Fruit fly (Drosophila melanogaster) whole organism, prepupa: ENCODE measurements around the gene disco-r.

Experiments
- CG10631 ChIP-seq: fragments of 200-800 bp; sonication (Bioruptor generic); optimal IDR thresholded peaks from 2 replicates; lab custom pipeline; 2016; ENCODE audit warnings: missing biosample characterization, missing genetic modification characterization
- CG11902 ChIP-seq: fragments of 200-800 bp; sonication (Bioruptor generic); optimal IDR thresholded peaks from 3 replicates; lab custom pipeline; 2016; ENCODE audit warnings: missing biosample characterization, missing genetic modification characterization
- CG15336 ChIP-seq: fragments of 200-800 bp; sonication (Bioruptor generic); IDR thresholded peaks from 2 replicates; pipeline ENCODE4 v1.3.6; 2022; ENCODE audit warnings: missing biosample characterization, missing genetic modification characterization
- CG31627 ChIP-seq: fragments of 200-800 bp; sonication (Bioruptor generic); optimal IDR thresholded peaks from 3 replicates; lab custom pipeline; 2016; ENCODE audit warnings: missing biosample characterization, missing genetic modification characterization
- CG32006 ChIP-seq: fragments of 200-800 bp; sonication (Bioruptor generic); optimal IDR thresholded peaks from 3 replicates; lab custom pipeline; 2017; ENCODE audit warnings: missing biosample characterization, mild to moderate bottlenecking, missing genetic modification characterization
- CG3919 ChIP-seq: fragments of 200-800 bp; sonication (Bioruptor generic); optimal IDR thresholded peaks from 3 replicates; lab custom pipeline; 2016; ENCODE audit warnings: missing biosample characterization, missing genetic modification characterization
- CG4318 ChIP-seq: fragments of 200-800 bp; sonication (Bioruptor generic); optimal IDR thresholded peaks from 3 replicates; lab custom pipeline; 2017; ENCODE audit warnings: missing biosample characterization, mild to moderate bottlenecking, missing genetic modification characterization
- CG6276 ChIP-seq: fragments of 200-800 bp; sonication (Bioruptor generic); optimal IDR thresholded peaks from 2 replicates; lab custom pipeline; 2017; ENCODE audit warnings: missing biosample characterization, mild to moderate bottlenecking, missing genetic modification characterization
- CG6792 ChIP-seq: fragments of 200-800 bp; sonication (Bioruptor generic); optimal IDR thresholded peaks from 3 replicates; lab custom pipeline; 2016; ENCODE audit warnings: missing biosample characterization, missing genetic modification characterization
- CG6854 ChIP-seq: fragments of 200-800 bp; sonication (Bioruptor generic); optimal IDR thresholded peaks from 2 replicates; lab custom pipeline; 2017; ENCODE audit warnings: missing biosample characterization, mild to moderate bottlenecking, missing genetic modification characterization
- CG8319 ChIP-seq: fragments of 200-800 bp; sonication (Bioruptor generic); optimal IDR thresholded peaks from 3 replicates; lab custom pipeline; 2016; ENCODE audit warnings: missing biosample characterization, missing genetic modification characterization
- CG8632 ChIP-seq: fragments of 200-800 bp; sonication (Bioruptor generic); optimal IDR thresholded peaks from 3 replicates; lab custom pipeline; 2016; ENCODE audit warnings: missing biosample characterization, missing genetic modification characterization
- CG9139 ChIP-seq: fragments of 200-800 bp; sonication (Bioruptor generic); optimal IDR thresholded peaks from 3 replicates; lab custom pipeline; 2017; ENCODE audit warnings: missing biosample characterization, mild to moderate bottlenecking, missing genetic modification characterization
- Eip75B ChIP-seq: fragments of 200-800 bp; sonication (Bioruptor generic); optimal IDR thresholded peaks from 3 replicates; lab custom pipeline; 2016; ENCODE audit warnings: missing biosample characterization, missing genetic modification characterization
- Eip78C ChIP-seq: fragments of 200-800 bp; sonication (Bioruptor generic); peaks from one replicate; lab custom pipeline; 2016; ENCODE audit warnings: missing biosample characterization, missing genetic modification characterization
- Eip93F ChIP-seq: fragments of 200-800 bp; sonication (Bioruptor generic); optimal IDR thresholded peaks from 2 replicates; lab custom pipeline; 2016; ENCODE audit warnings: missing biosample characterization, mild to moderate bottlenecking, missing genetic modification characterization
- Gug ChIP-seq: fragments of 200-800 bp; sonication (Bioruptor generic); IDR thresholded peaks from 2 replicates; pipeline ENCODE4 v1.3.6; 2022; ENCODE audit warnings: missing biosample characterization, missing genetic modification characterization
- Hr38 ChIP-seq: sonication (Bioruptor generic); optimal IDR thresholded peaks from 2 replicates; lab custom pipeline; 2016; ENCODE audit warnings: missing biosample characterization, missing genetic modification characterization
- Hr39 ChIP-seq: fragments of 200-800 bp; sonication (Bioruptor generic); optimal IDR thresholded peaks from 2 replicates; lab custom pipeline; 2016; ENCODE audit warnings: missing biosample characterization, missing genetic modification characterization
- Hr4 ChIP-seq: fragments of 200-800 bp; sonication (Bioruptor generic); optimal IDR thresholded peaks from 3 replicates; lab custom pipeline; 2016; ENCODE audit warnings: missing biosample characterization, missing genetic modification characterization
- Lpt ChIP-seq: fragments of 200-800 bp; sonication (Bioruptor generic); optimal IDR thresholded peaks from 3 replicates; lab custom pipeline; 2016; ENCODE audit warnings: missing biosample characterization, missing genetic modification characterization
- OdsH ChIP-seq: fragments of 200-800 bp; sonication (Bioruptor generic); optimal IDR thresholded peaks from 3 replicates; lab custom pipeline; 2016; ENCODE audit warnings: missing biosample characterization, missing genetic modification characterization
- Sox102F ChIP-seq: fragments of 200-800 bp; sonication (Bioruptor generic); optimal IDR thresholded peaks from 2 replicates; lab custom pipeline; 2016; ENCODE audit warnings: missing biosample characterization, mild to moderate bottlenecking, missing genetic modification characterization
- Sox14 ChIP-seq: fragments of 200-800 bp; sonication (Bioruptor generic); optimal IDR thresholded peaks from 3 replicates; lab custom pipeline; 2016; ENCODE audit warnings: missing biosample characterization, missing genetic modification characterization
- acj6 ChIP-seq: fragments of 200-800 bp; sonication (Bioruptor generic); optimal IDR thresholded peaks from 3 replicates; lab custom pipeline; 2016; ENCODE audit warnings: missing biosample characterization, missing genetic modification characterization
- cyc ChIP-seq: fragments of 200-800 bp; sonication (Bioruptor generic); optimal IDR thresholded peaks from 3 replicates; lab custom pipeline; 2016; ENCODE audit warnings: missing biosample characterization, missing genetic modification characterization
- dac ChIP-seq: fragments of 200-800 bp; sonication (Bioruptor generic); optimal IDR thresholded peaks from 2 replicates; lab custom pipeline; 2017; ENCODE audit warnings: missing biosample characterization, mild to moderate bottlenecking, missing genetic modification characterization
- esn ChIP-seq: fragments of 200-800 bp; sonication (Bioruptor generic); optimal IDR thresholded peaks from 2 replicates; lab custom pipeline; 2016; ENCODE audit warnings: missing biosample characterization, mild to moderate bottlenecking, missing genetic modification characterization, moderate library complexity
- fd59A ChIP-seq: fragments of 200-800 bp; sonication (Bioruptor generic); optimal IDR thresholded peaks from 2 replicates; lab custom pipeline; 2017; ENCODE audit warnings: missing biosample characterization, mild to moderate bottlenecking, missing genetic modification characterization, missing genetic modification reagents
- fkh ChIP-seq: fragments of 200-800 bp; sonication (Bioruptor generic); optimal IDR thresholded peaks from 3 replicates; lab custom pipeline; 2017; ENCODE audit warnings: missing biosample characterization, mild to moderate bottlenecking, missing genetic modification characterization, moderate library complexity
- lz ChIP-seq: fragments of 200-800 bp; sonication (Bioruptor generic); optimal IDR thresholded peaks from 3 replicates; lab custom pipeline; 2016; ENCODE audit warnings: missing biosample characterization, missing genetic modification characterization
- net ChIP-seq: fragments of 200-800 bp; sonication (Bioruptor generic); optimal IDR thresholded peaks from 3 replicates; lab custom pipeline; 2016; ENCODE audit warnings: missing biosample characterization, missing genetic modification characterization
- pdm3 ChIP-seq: fragments of 200-800 bp; sonication (Bioruptor generic); optimal IDR thresholded peaks from 3 replicates; lab custom pipeline; 2016; ENCODE audit warnings: missing biosample characterization, missing genetic modification characterization
- salr ChIP-seq, 2 experiments: fragments of 200-800 bp; sonication (Bioruptor generic); optimal IDR thresholded peaks; 3 replicates each; lab custom pipeline; 2016 to 2018; ENCODE audit warnings: missing biosample characterization in 2 of 2, missing genetic modification characterization in 2 of 2, mild to moderate bottlenecking in 1 of 2
- spab ChIP-seq: fragments of 200-800 bp; sonication (Bioruptor generic); optimal IDR thresholded peaks from 2 replicates; lab custom pipeline; 2017; ENCODE audit warnings: missing biosample characterization, mild to moderate bottlenecking, missing genetic modification characterization, missing genetic modification reagents
- svp ChIP-seq: fragments of 200-800 bp; sonication (Bioruptor generic); peaks from one replicate; lab custom pipeline; 2016; ENCODE audit warnings: missing biosample characterization, missing genetic modification characterization
- topi ChIP-seq: fragments of 200-800 bp; sonication (Bioruptor generic); optimal IDR thresholded peaks from 3 replicates; lab custom pipeline; 2016; ENCODE audit warnings: missing biosample characterization, missing genetic modification characterization

Gene disco-r

dm6 chrX:16088279-16088678 is 60.5 kb downstream of the disco-r start:
- peak; percentile 41 for TF ChIP-seq fkh (GFP tag; lab: Kevin White, UChicago)
- TF ChIP-seq CG8632 (GFP tag; lab: Kevin White, UChicago): no peak

dm6 chrX:16087496-16087895 is 61.3 kb downstream of the disco-r start:
- TF ChIP-seq CG3919 (no peak), svp (GFP tag; lab: Kevin White, UChicago) (peak; percentile 47)

DNA sequence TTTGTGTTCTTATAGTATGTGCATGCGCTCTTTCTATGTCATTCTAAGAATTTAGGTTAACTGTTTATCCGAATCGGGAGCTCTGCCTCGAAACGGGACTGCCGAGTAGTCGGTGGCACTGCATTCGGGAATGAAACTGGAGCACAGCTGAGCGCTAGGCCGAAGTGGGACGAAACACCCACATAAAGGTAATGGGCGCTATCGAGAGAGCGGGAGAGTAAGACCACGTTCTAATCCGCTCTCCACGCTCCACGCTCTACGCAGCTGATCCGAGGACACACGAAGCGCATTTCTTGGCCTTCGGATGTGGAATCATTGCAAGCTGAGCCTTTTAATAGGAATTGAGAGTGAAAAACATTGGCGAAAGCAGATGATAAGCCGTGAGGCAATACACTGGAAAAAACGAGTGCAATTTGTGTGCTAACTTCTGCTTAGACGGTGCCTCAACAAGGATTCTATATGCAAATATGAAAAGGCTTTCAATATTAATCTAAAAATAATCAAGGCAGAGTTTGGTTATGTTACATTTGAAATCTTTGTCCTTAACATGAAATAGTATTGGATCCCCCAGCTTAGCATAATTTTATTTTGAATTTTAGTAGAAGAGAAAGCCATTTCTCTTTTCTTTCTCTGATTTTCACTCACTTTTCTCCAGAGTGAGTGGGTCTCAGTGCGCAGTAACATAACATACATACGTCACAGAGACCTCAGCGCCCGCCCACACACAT is 62.7 kb downstream of the disco-r start:
- TF ChIP-seq CG10631 (GFP tag; lab: Kevin White, UChicago) (peak; percentile 34), lz (peak; percentile 32), Hr4 (GFP tag; lab: Kevin White, UChicago) (peak; percentile 49), Hr39 (GFP tag; lab: Kevin White, UChicago) (no peak), net (no peak), Lpt (GFP tag; lab: Kevin White, UChicago) (no peak), fd59A (GFP tag; lab: Kevin White, UChicago) (no peak), acj6 (GFP tag; lab: Kevin White, UChicago) (peak; percentile 47), Eip75B (GFP tag; lab: Kevin White, UChicago) (peak; percentile 64), CG32006 (GFP tag; lab: Kevin White, UChicago) (no peak), Eip78C (peak; percentile 85), Sox14 (no peak), OdsH (peak; percentile 52), CG8319 (GFP tag; lab: Kevin White, UChicago) (peak; percentile 13), topi (GFP tag; lab: Kevin White, UChicago) (no peak), CG8632 (GFP tag; lab: Kevin White, UChicago) (peak; percentile 10), CG31627 (GFP tag; lab: Kevin White, UChicago) (no peak), CG6792 (peak; percentile 23), CG6276 (GFP tag; lab: Kevin White, UChicago) (no peak), Hr38 (GFP tag; lab: Kevin White, UChicago) (no peak), esn (GFP tag; lab: Kevin White, UChicago) (peak; percentile 14), svp (GFP tag; lab: Kevin White, UChicago) (no peak), CG15336 (peak; percentile 50; the same call in 1 of the 2 replicates), pdm3 (GFP tag; lab: Kevin White, UChicago) (peak; percentile 47), CG9139 (GFP tag; lab: Kevin White, UChicago) (no peak), Eip93F (no peak), cyc (peak; percentile 8), CG11902 (GFP tag; lab: Kevin White, UChicago) (no peak), dac (GFP tag; lab: Kevin White, UChicago) (no peak), spab (peak; percentile 24), CG4318 (peak; percentile 32), CG6854 (GFP tag; lab: Kevin White, UChicago) (no peak)

- no peak for TF ChIP-seq CG15336
- no peak for TF ChIP-seq salr (GFP tag; optimal IDR thresholded peaks at IDR 0.05; lab: Kevin White, UChicago)
- TF ChIP-seq CG31627 (GFP tag; lab: Kevin White, UChicago): no peak
- TF ChIP-seq net: no peak
- TF ChIP-seq Gug (GFP tag; lab: Robert Waterston, UW): no peak
- TF ChIP-seq Sox102F: no peak
Observed at dm6 chrX:16082932-16083331, 65.8 kb downstream of the disco-r start, which contains the start of gene CG8958. Gene CG8958, plus strand, starts transcription at chrX:16083232.
